Worm (Caenorhabditis elegans): Measurements from ENCODE around the gene sri-61.
"Not testable (repeated sequence)": the region's sequence is repeated elsewhere in the genome, so short reads cannot be mapped to it uniquely, and the experiment has no call there.

Gene sri-61

ce11 chrII:2677534-2678168 is 22.5 kb downstream of the sri-61 start, which contains the start of gene F22E5.17:
F22E5.17 (plus strand) TSS chrII:2678041.
- no peak for TF ChIP-seq ceh-13 (GFP tag; optimal IDR thresholded peaks at IDR 0.05)

ce11 chrII:2673534-2673933 is 26.6 kb downstream of the sri-61 start, which contains the start of the genes F22E5.20 and F22E5.1:
F22E5.20 (minus strand) TSS chrII:2673634.
F22E5.1 (plus strand) TSS chrII:2673775.
- TF ChIP-seq sea-1 (GFP tag; conservative IDR thresholded peaks at IDR 0.05); ceh-36 (tag; optimal IDR thresholded peaks at IDR 0.05); F13C5.2 (tag; optimal IDR thresholded peaks at IDR 0.05): not testable (repeated sequence)

ce11 chrII:2672320-2672719 is 27.8 kb downstream of the sri-61 start, which contains the start of gene sri-57:
sri-57 (minus strand) TSS chrII:2672420.
- TF ChIP-seq F13C5.2 (tag; optimal IDR thresholded peaks at IDR 0.05); ceh-13 (GFP tag; optimal IDR thresholded peaks at IDR 0.05); tbx-37 (GFP tag; conservative IDR thresholded peaks at IDR 0.05): not testable (repeated sequence)

- TF ChIP-seq pes-1 (GFP tag; IDR thresholded peaks at IDR 0.05) (no peak), hmg-4 (GFP tag; optimal IDR thresholded peaks at IDR 0.05) (no peak), tbx-11 (GFP tag; IDR thresholded peaks at IDR 0.05) (no peak), hmbx-1 (tag; optimal IDR thresholded peaks at IDR 0.05) (no peak), B0310.2 (tag; optimal IDR thresholded peaks at IDR 0.05) (no peak), F13C5.2 (tag; optimal IDR thresholded peaks at IDR 0.05) (no peak)
Measured at ce11 chrII:2665606-2666005, 34.5 kb downstream of the sri-61 start, which contains the start of gene F22E5.22. F22E5.22 (plus strand) TSS chrII:2665906.

ce11 chrII:2665081-2665480 is 35.0 kb downstream of the sri-61 start, which contains the start of gene F22E5.2:
F22E5.2 (plus strand) TSS chrII:2665381.
- TF ChIP-seq tbx-11 (GFP tag; IDR thresholded peaks at IDR 0.05); ama-1 (optimal IDR thresholded peaks at IDR 0.05); sea-1 (GFP tag; conservative IDR thresholded peaks at IDR 0.05): not testable (repeated sequence)

ce11 chrII:2659364-2659763 is 40.8 kb downstream of the sri-61 start, which contains the start of gene gcy-21:
gcy-21 (plus strand) TSS chrII:2659664.
- no peak for TF ChIP-seq B0310.2 (tag; optimal IDR thresholded peaks at IDR 0.05)
- TF ChIP-seq pes-1 (GFP tag; IDR thresholded peaks at IDR 0.05) = no peak
- TF ChIP-seq tbx-37 (GFP tag; conservative IDR thresholded peaks at IDR 0.05) = no peak
- TF ChIP-seq hnd-1 (tag; optimal IDR thresholded peaks at IDR 0.05) = no peak
- TF ChIP-seq sea-1 (GFP tag; conservative IDR thresholded peaks at IDR 0.05) = no peak
- no peak for TF ChIP-seq hmg-4 (GFP tag; optimal IDR thresholded peaks at IDR 0.05)
- no peak for TF ChIP-seq hmbx-1 (tag; optimal IDR thresholded peaks at IDR 0.05)
- TF ChIP-seq aly-1 (tag; optimal IDR thresholded peaks at IDR 0.05) = no peak
- TF ChIP-seq scrt-1 (GFP tag; IDR thresholded peaks at IDR 0.05) = no peak
- no peak for TF ChIP-seq ceh-13 (GFP tag; optimal IDR thresholded peaks at IDR 0.05)
- TF ChIP-seq ets-7 (tag; optimal IDR thresholded peaks at IDR 0.05) = no peak
- no peak for TF ChIP-seq ceh-36 (tag; optimal IDR thresholded peaks at IDR 0.05)
- no peak for TF ChIP-seq tra-4 (tag; optimal IDR thresholded peaks at IDR 0.05)
- no peak for TF ChIP-seq tbx-11 (GFP tag; IDR thresholded peaks at IDR 0.05)
- TF ChIP-seq flt-1 (GFP tag; IDR thresholded peaks at IDR 0.05) = no peak
- no peak for TF ChIP-seq ama-1 (optimal IDR thresholded peaks at IDR 0.05)
- TF ChIP-seq F13C5.2 (tag; optimal IDR thresholded peaks at IDR 0.05) = no peak

- TF ChIP-seq tbx-37 (GFP tag; conservative IDR thresholded peaks at IDR 0.05) (no peak), pes-1 (GFP tag; IDR thresholded peaks at IDR 0.05) (no peak), tra-4 (tag; optimal IDR thresholded peaks at IDR 0.05) (no peak), sea-1 (GFP tag; conservative IDR thresholded peaks at IDR 0.05) (no peak), ceh-36 (tag; optimal IDR thresholded peaks at IDR 0.05) (no peak), hmg-4 (GFP tag; optimal IDR thresholded peaks at IDR 0.05) (no peak), ama-1 (optimal IDR thresholded peaks at IDR 0.05) (no peak), tbx-11 (GFP tag; IDR thresholded peaks at IDR 0.05) (no peak), hmbx-1 (tag; optimal IDR thresholded peaks at IDR 0.05) (no peak), B0310.2 (tag; optimal IDR thresholded peaks at IDR 0.05) (no peak), aly-1 (tag; optimal IDR thresholded peaks at IDR 0.05) (no peak)
Measured at ce11 chrII:2656606-2657005, 43.5 kb downstream of the sri-61 start, which contains the start of gene sri-47. sri-47 (plus strand) TSS chrII:2656906.

- TF ChIP-seq hnd-1 (tag; optimal IDR thresholded peaks at IDR 0.05) = no peak
Measured at ce11 chrII:2649539-2649938, 50.6 kb downstream of the sri-61 start, which contains the start of the genes F22E5.13 and F22E5.6. F22E5.13 (minus strand) TSS chrII:2649639. F22E5.6 (plus strand) TSS chrII:2649835.

ce11 chrII:2649015-2649414 is 51.1 kb downstream of the sri-61 start:
- no peak for TF ChIP-seq tra-4 (tag; optimal IDR thresholded peaks at IDR 0.05)
- TF ChIP-seq ceh-36 (tag; optimal IDR thresholded peaks at IDR 0.05) = no peak
- TF ChIP-seq flt-1 (GFP tag; IDR thresholded peaks at IDR 0.05) = no peak
- TF ChIP-seq pes-1 (GFP tag; IDR thresholded peaks at IDR 0.05) = no peak
- TF ChIP-seq hmbx-1 (tag; optimal IDR thresholded peaks at IDR 0.05) = no peak
